Worm (Caenorhabditis elegans): ENCODE measurements around the gene cash-1.

The cash-1 gene

DNA sequence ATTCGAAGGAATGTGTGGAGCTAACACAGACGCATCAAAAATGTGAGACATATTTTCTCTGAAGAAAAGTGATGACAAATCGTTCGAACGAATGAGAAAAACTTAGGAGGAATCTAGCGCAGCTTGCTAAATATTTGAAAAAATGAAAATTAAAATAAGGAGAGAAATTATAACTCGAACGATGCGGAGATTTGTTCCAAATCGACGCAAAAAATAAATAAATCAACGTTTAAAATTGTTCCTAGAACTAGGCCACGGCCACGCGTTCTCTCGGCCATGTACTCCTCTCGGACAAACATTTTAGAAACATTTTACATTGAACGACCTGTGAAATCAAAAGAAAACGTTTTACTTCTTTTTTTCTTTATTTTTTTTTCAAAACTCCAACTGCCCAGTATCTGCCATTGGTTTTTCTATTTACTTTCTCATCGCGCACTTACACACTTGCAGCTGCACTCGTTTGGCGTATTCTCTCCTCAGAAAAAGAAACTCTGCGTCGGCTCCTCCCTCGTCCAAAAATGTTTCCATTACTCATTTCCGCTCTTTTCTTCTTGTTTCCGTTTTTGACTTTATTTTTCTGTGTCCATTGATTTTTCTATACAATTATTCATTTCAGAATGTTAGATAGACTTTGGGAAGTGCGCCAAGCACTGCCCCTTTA lies 41.8 kb upstream of the cash-1 start, which contains the start of the genes gna-1 and B0024.13 (continued):
- TF ChIP-seq daf-8 (GFP tag; IDR thresholded peaks at IDR 0.05) (no peak), ZK337.2 (GFP tag; IDR thresholded peaks at IDR 0.05) (peak; percentile 18; the same call in 1 of the 2 replicates), unc-62 (GFP tag; optimal IDR thresholded peaks at IDR 0.05 in 1 of 2) (no peak), unc-62 (tag; optimal IDR thresholded peaks at IDR 0.05) (no peak), attf-4 (tag; optimal IDR thresholded peaks at IDR 0.05) (no peak), mxl-3 (GFP tag; optimal IDR thresholded peaks at IDR 0.05) (no peak), egl-43 (GFP tag; IDR thresholded peaks at IDR 0.05) (no peak), set-16 (GFP tag; IDR thresholded peaks at IDR 0.05) (no peak), nhr-77 (tag; optimal IDR thresholded peaks at IDR 0.05) (no peak), ceh-20 (GFP tag; IDR thresholded peaks at IDR 0.05) (no peak), lsy-2 (tag; optimal IDR thresholded peaks at IDR 0.05) (no peak), duxl-1 (tag; optimal IDR thresholded peaks at IDR 0.05; ENCODE audit: poor library complexity) (peak; percentile 35), Y75B8A.6 (GFP tag; IDR thresholded peaks at IDR 0.05) (no peak), Y105C5A.15 (GFP tag; IDR thresholded peaks at IDR 0.05) (no peak), F26F4.8 (GFP tag; conservative IDR thresholded peaks at IDR 0.05) (no peak), lin-13 (GFP tag; optimal IDR thresholded peaks at IDR 0.05) (no peak), rbr-2 (tag; optimal IDR thresholded peaks at IDR 0.05) (peak; percentile 36), nhr-76 (tag; optimal IDR thresholded peaks at IDR 0.05) (no peak), F49E8.2 (tag; optimal IDR thresholded peaks at IDR 0.05; ENCODE audit: borderline replicate concordance) (no peak), mes-2 (tag; optimal IDR thresholded peaks at IDR 0.05; ENCODE audit: poor library complexity, severe bottlenecking) (peak; percentile 98), daf-19 (GFP tag; conservative IDR thresholded peaks at IDR 0.05) (no peak), sdz-12 (GFP tag; optimal IDR thresholded peaks at IDR 0.05) (no peak), hif-1 (tag; optimal IDR thresholded peaks at IDR 0.05) (peak in 1 of 2 experiments; percentile 83), aha-1 (tag) (no peak), ces-1 (GFP tag; optimal IDR thresholded peaks at IDR 0.05) (no peak), ZK546.5 (tag; optimal IDR thresholded peaks at IDR 0.05) (no peak), dmd-6 (GFP tag; IDR thresholded peaks at IDR 0.05) (peak; percentile 47; the same call in 1 of the 2 replicates), fkh-10 (GFP tag; optimal IDR thresholded peaks at IDR 0.05) (no peak), Y5F2A.4 (GFP tag; optimal IDR thresholded peaks at IDR 0.05) (no peak), snpc-1.2 (GFP tag; IDR thresholded peaks at IDR 0.05) (no peak), nhr-28 (tag; optimal IDR thresholded peaks at IDR 0.05) (no peak)

DNA sequence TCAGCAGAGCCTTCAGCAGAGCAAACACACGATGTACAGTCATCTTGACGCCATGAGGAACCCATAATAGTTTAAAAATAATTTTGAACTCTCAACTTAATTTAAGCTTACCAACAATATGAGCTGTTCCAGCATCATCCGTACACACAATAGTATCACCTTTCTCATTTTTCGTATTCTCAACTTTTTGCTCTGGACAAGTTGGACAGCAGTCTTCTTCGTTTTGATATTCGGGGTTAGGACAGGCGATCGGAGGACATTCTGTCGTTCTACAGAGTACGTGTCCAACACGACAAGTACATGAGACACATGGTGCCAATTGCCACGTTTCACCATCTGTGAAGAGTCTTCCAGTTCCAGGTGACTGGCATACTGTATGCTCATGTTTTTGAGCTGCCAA lies 38.5 kb upstream of the cash-1 start:
- peak in 1 of 2 experiments; percentile 97 for TF ChIP-seq unc-62 (GFP tag; optimal IDR thresholded peaks at IDR 0.05 in 1 of 2)
- no peak for TF ChIP-seq unc-62 (tag; optimal IDR thresholded peaks at IDR 0.05)
- no peak for TF ChIP-seq lir-3 (tag; optimal IDR thresholded peaks at IDR 0.05)

DNA sequence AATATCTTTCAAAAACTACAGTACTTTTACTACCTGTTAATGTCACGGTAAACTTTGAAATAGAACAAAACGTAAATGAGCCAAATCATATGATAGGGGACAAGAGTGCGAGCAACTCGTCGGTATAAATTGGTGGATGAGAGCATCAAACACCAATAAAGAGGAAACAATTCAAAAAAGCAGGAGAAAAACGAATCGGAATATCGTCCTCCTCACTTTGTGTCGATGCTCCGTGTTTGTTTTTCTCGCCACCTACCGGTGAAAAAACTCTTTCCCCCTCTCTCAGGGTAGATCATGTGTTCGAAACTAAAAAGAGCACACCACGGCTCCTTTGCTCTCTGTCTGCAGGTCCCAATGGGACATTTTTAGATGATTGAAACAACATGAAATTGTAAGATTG lies 34.0 kb upstream of the cash-1 start:
- 0 out of 2 replicates have a peak, but pooled peaks have one; percentile 34 for TF ChIP-seq ceh-20 (GFP tag; IDR thresholded peaks at IDR 0.05)
- no peak for TF ChIP-seq php-3 (GFP tag; IDR thresholded peaks at IDR 0.05)
- TF ChIP-seq pha-4 (GFP tag; IDR thresholded peaks at IDR 0.05): no peak
- peak; percentile 63 for TF ChIP-seq pha-4 (tag; optimal IDR thresholded peaks at IDR 0.05)
- no peak for TF ChIP-seq rbr-2 (tag; optimal IDR thresholded peaks at IDR 0.05)
- no peak for TF ChIP-seq F10B5.3 (tag; optimal IDR thresholded peaks at IDR 0.05)
- no peak for TF ChIP-seq ZK546.5 (tag; optimal IDR thresholded peaks at IDR 0.05)
- no peak for TF ChIP-seq ctbp-1 (GFP tag; IDR thresholded peaks at IDR 0.05)
- TF ChIP-seq nhr-42 (GFP tag; IDR thresholded peaks at IDR 0.05): no peak
- TF ChIP-seq aha-1 (tag): no peak
- TF ChIP-seq lin-29 (GFP tag; IDR thresholded peaks at IDR 0.05): no peak
- no peak for TF ChIP-seq ZK337.2 (GFP tag; IDR thresholded peaks at IDR 0.05)
- no peak for TF ChIP-seq dpl-1 (GFP tag; optimal IDR thresholded peaks at IDR 0.05)
- TF ChIP-seq dmd-6 (GFP tag; IDR thresholded peaks at IDR 0.05): no peak
